Worm (Caenorhabditis elegans) whole organism, L4 larva: ENCODE results near the gene skr-16.

Experiments used
- ZK546.5 ChIP-seq, 2 experiments: sonication (generic microtip); optimal IDR thresholded peaks; 2 replicates each; lab custom pipeline; 2017; ENCODE audit warnings: missing biosample characterization in 2 of 2, missing genetic modification characterization in 2 of 2
- nhr-25 ChIP-seq: sonication (generic microtip); optimal IDR thresholded peaks from 2 replicates; lab custom pipeline; 2017; ENCODE audit warnings: missing genetic modification characterization, mild to moderate bottlenecking, missing compliant biosample characterization, antibody characterized with exemption, moderate library complexity, borderline replicate concordance; ENCODE audit not compliant: insufficient read depth
- ztf-11 ChIP-seq: fragments of 150-350 bp; optimal IDR thresholded peaks from 2 replicates; lab custom pipeline; 2014; ENCODE audit warnings: missing biosample characterization, missing genetic modification characterization

DNA sequence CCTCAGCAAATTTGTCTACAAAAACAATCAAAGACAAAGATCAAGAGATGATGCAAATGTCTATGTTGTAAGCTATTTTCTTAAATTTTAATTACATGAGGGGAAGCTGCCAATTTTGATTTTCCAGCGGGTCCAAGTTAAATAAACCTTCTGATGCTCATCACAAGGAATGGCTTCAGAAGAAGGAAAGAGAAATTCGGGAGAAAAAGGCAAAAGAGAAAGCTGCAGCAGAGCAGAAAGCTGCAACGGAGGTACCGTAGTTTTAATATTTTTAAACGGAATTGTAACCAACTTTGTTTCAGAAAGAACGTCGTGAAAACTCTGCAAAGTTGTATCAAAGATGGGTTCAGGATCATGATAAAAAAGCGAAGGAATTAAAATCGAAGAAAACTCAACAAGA is 10.3 kb upstream of the skr-16 start:
- TF ChIP-seq ztf-11 (tag; lab: Kevin White, UChicago) (no peak), ZK546.5 (tag; optimal IDR thresholded peaks at IDR 0.05; lab: Kevin White, UChicago) (no peak), nhr-25 (tag; lab: Kevin White, UChicago) (no peak)
